Fruit fly (Drosophila melanogaster) whole organism, embryonic: Measurements from ENCODE around the gene Rcd2.

Source experiments
- Atf6 ChIP-seq: fragments of 200-800 bp; sonication (Bioruptor generic); IDR thresholded peaks from 2 replicates; pipeline ENCODE4 v1.3.6; 2022; ENCODE audit warnings: missing biosample characterization, missing genetic modification characterization
- Bdp1 ChIP-seq: fragments of 200-800 bp; sonication (Bioruptor generic); optimal IDR thresholded peaks from 3 replicates; lab custom pipeline; 2016; ENCODE audit warnings: missing biosample characterization, missing genetic modification characterization
- BtbVII ChIP-seq: fragments of 200-800 bp; sonication (Bioruptor generic); optimal IDR thresholded peaks from 3 replicates; lab custom pipeline; 2017; ENCODE audit warnings: missing biosample characterization, mild to moderate bottlenecking, missing genetic modification characterization
- CG11247 ChIP-seq: fragments of 200-800 bp; sonication (Bioruptor generic); IDR thresholded peaks from 2 replicates; pipeline ENCODE4 v1.3.6; 2022; ENCODE audit warnings: missing biosample characterization, missing genetic modification characterization
- CG11560 ChIP-seq: fragments of 200-800 bp; sonication (Bioruptor generic); IDR thresholded peaks from 3 replicates; pipeline ENCODE4 v1.3.6; 2022; ENCODE audit warnings: missing biosample characterization, missing genetic modification characterization
- CG11695 ChIP-seq: fragments of 200-800 bp; sonication (Bioruptor generic); IDR thresholded peaks from 3 replicates; pipeline ENCODE4 v1.3.6; 2022; ENCODE audit warnings: missing biosample characterization, missing genetic modification characterization
- CG12071 ChIP-seq: fragments of 200-800 bp; sonication (Bioruptor generic); optimal IDR thresholded peaks from 3 replicates; lab custom pipeline; 2018; ENCODE audit warnings: missing biosample characterization, mild to moderate bottlenecking, missing genetic modification characterization
- CG1602 ChIP-seq: fragments of 200-800 bp; sonication (Bioruptor generic); optimal IDR thresholded peaks from 3 replicates; lab custom pipeline; 2016; ENCODE audit warnings: missing biosample characterization, missing genetic modification characterization
- CG17359 ChIP-seq: fragments of 200-800 bp; sonication (Bioruptor generic); optimal IDR thresholded peaks from 3 replicates; lab custom pipeline; 2018; ENCODE audit warnings: missing biosample characterization, mild to moderate bottlenecking, missing genetic modification characterization, moderate library complexity
- CG17829 ChIP-seq: fragments of 200-800 bp; optimal IDR thresholded peaks from 2 replicates; lab custom pipeline; 2019; ENCODE audit warnings: missing biosample characterization, mild to moderate bottlenecking, missing genetic modification characterization, moderate library complexity
- CG18262 ChIP-seq: fragments of 200-800 bp; optimal IDR thresholded peaks from 3 replicates; lab custom pipeline; 2019; ENCODE audit warnings: missing biosample characterization, mild to moderate bottlenecking, missing genetic modification characterization, moderate library complexity
- CG2875 ChIP-seq: fragments of 200-800 bp; sonication (Bioruptor generic); optimal IDR thresholded peaks from 2 replicates; lab custom pipeline; 2017; ENCODE audit warnings: missing biosample characterization, mild to moderate bottlenecking, missing genetic modification characterization, missing genetic modification reagents
- CG3163 ChIP-seq: fragments of 200-800 bp; sonication (Bioruptor generic); optimal IDR thresholded peaks from 3 replicates; lab custom pipeline; 2016; ENCODE audit warnings: missing biosample characterization, missing genetic modification characterization
- CG43689 ChIP-seq: fragments of 200-800 bp; sonication (Bioruptor generic); IDR thresholded peaks from 2 replicates; pipeline ENCODE4 v1.3.6; 2022; ENCODE audit warnings: missing biosample characterization, missing genetic modification characterization
- CG4820 ChIP-seq: fragments of 200-800 bp; sonication (Bioruptor generic); optimal IDR thresholded peaks from 3 replicates; lab custom pipeline; 2016; ENCODE audit warnings: missing biosample characterization, missing genetic modification characterization
- CG5245 ChIP-seq: fragments of 200-800 bp; sonication (Bioruptor generic); optimal IDR thresholded peaks from 3 replicates; lab custom pipeline; 2016; ENCODE audit warnings: missing biosample characterization, missing genetic modification characterization
- CG6254 ChIP-seq: fragments of 200-800 bp; sonication (Bioruptor generic); optimal IDR thresholded peaks from 3 replicates; lab custom pipeline; 2017; ENCODE audit warnings: mild to moderate bottlenecking, missing biosample characterization, missing genetic modification reagents, missing genetic modification characterization
- CG6791 ChIP-seq: fragments of 200-800 bp; sonication (Bioruptor generic); IDR thresholded peaks from 3 replicates; pipeline ENCODE4 v1.3.6; 2022; ENCODE audit warnings: missing biosample characterization, missing genetic modification characterization; ENCODE audit not compliant: partially characterized antibody
- CG7271 ChIP-seq: fragments of 200-800 bp; sonication (Bioruptor generic); optimal IDR thresholded peaks from 2 replicates; lab custom pipeline; 2018; ENCODE audit warnings: missing biosample characterization, mild to moderate bottlenecking, missing genetic modification characterization, moderate library complexity
- CG7786 ChIP-seq: fragments of 200-800 bp; sonication (Bioruptor generic); optimal IDR thresholded peaks from 2 replicates; lab custom pipeline; 2016; ENCODE audit warnings: missing biosample characterization, missing genetic modification characterization
- CG8388 ChIP-seq: fragments of 200-800 bp; sonication (Bioruptor generic); optimal IDR thresholded peaks from 2 replicates; lab custom pipeline; 2019; ENCODE audit warnings: missing biosample characterization, mild to moderate bottlenecking, missing genetic modification characterization, moderate library complexity
- Dbx ChIP-seq: fragments of 200-800 bp; sonication (Bioruptor generic); IDR thresholded peaks from 3 replicates; pipeline ENCODE4 v1.3.6; 2022; ENCODE audit warnings: missing biosample characterization, missing genetic modification characterization
- GATAe ChIP-seq: fragments of 200-800 bp; sonication (Bioruptor generic); conservative IDR thresholded peaks from 2 replicates; pipeline ENCODE4 v1.3.6; 2022; ENCODE audit warnings: missing biosample characterization, missing genetic modification characterization
- Gsc ChIP-seq: fragments of 200-800 bp; sonication (Bioruptor generic); IDR thresholded peaks from 2 replicates; pipeline ENCODE4 v1.3.6; 2022; ENCODE audit warnings: missing biosample characterization, missing genetic modification characterization
- HLH3B ChIP-seq: fragments of 200-800 bp; sonication (Bioruptor generic); IDR thresholded peaks from 2 replicates; pipeline ENCODE4 v1.3.6; 2022; ENCODE audit warnings: missing biosample characterization, missing genetic modification characterization
- HmgD ChIP-seq: fragments of 200-800 bp; sonication (Bioruptor generic); optimal IDR thresholded peaks from 3 replicates; lab custom pipeline; 2016; ENCODE audit warnings: missing biosample characterization, missing genetic modification characterization
- HmgZ ChIP-seq: fragments of 200-800 bp; sonication (Bioruptor generic); optimal IDR thresholded peaks from 2 replicates; lab custom pipeline; 2018; ENCODE audit warnings: missing biosample characterization, mild to moderate bottlenecking, missing genetic modification characterization
- Kr ChIP-seq: fragments of 200-800 bp; sonication (Bioruptor generic); optimal IDR thresholded peaks from 2 replicates; lab custom pipeline; 2017; ENCODE audit warnings: missing biosample characterization, mild to moderate bottlenecking, missing genetic modification characterization
- NFAT ChIP-seq: fragments of 200-800 bp; sonication (Bioruptor generic); IDR thresholded peaks from 2 replicates; pipeline ENCODE4 v1.3.6; 2022; ENCODE audit warnings: missing biosample characterization, missing genetic modification characterization
- Nf-YB ChIP-seq: fragments of 200-800 bp; sonication (Bioruptor generic); optimal IDR thresholded peaks from 3 replicates; lab custom pipeline; 2019; ENCODE audit warnings: missing biosample characterization, mild to moderate bottlenecking, missing genetic modification characterization, moderate library complexity
- Optix ChIP-seq: fragments of 200-800 bp; sonication (Bioruptor generic); IDR thresholded peaks from 3 replicates; pipeline ENCODE4 v1.3.6; 2022; ENCODE audit warnings: missing biosample characterization, missing genetic modification characterization
- Poxn ChIP-seq: fragments of 200-800 bp; sonication (Bioruptor generic); IDR thresholded peaks from 2 replicates; pipeline ENCODE4 v1.3.6; 2022; ENCODE audit warnings: missing biosample characterization, missing genetic modification characterization
- Side ChIP-seq: fragments of 200-800 bp; sonication (Bioruptor generic); optimal IDR thresholded peaks from 2 replicates; lab custom pipeline; 2016; ENCODE audit warnings: missing biosample characterization, missing genetic modification characterization
- Sox102F ChIP-seq: fragments of 200-800 bp; sonication (Bioruptor generic); optimal IDR thresholded peaks from 2 replicates; lab custom pipeline; 2018; ENCODE audit warnings: missing biosample characterization, mild to moderate bottlenecking, missing genetic modification characterization, moderate library complexity
- crc ChIP-seq: fragments of 200-800 bp; sonication (Bioruptor generic); optimal IDR thresholded peaks from 2 replicates; lab custom pipeline; 2016; ENCODE audit warnings: missing biosample characterization, missing genetic modification characterization
- crp ChIP-seq, 2 experiments: fragments of 200-800 bp; sonication (Bioruptor generic); optimal IDR thresholded peaks; 2 replicates in 1 of 2; 3 replicates in 1 of 2; lab custom pipeline; 2017; ENCODE audit warnings: missing biosample characterization in 2 of 2, missing genetic modification characterization in 2 of 2, mild to moderate bottlenecking in 1 of 2, moderate library complexity in 1 of 2
- dmrt11E ChIP-seq: fragments of 200-800 bp; sonication (Bioruptor generic); optimal IDR thresholded peaks from 3 replicates; lab custom pipeline; 2018; ENCODE audit warnings: missing biosample characterization, mild to moderate bottlenecking, missing genetic modification characterization, moderate library complexity
- eve ChIP-seq, 2 experiments: fragments of >200 bp; optimal IDR thresholded peaks; 2 replicates each; lab custom pipeline; 2017; ENCODE audit warnings: missing biosample characterization in 2 of 2, missing genetic modification characterization in 2 of 2
- eyg ChIP-seq: fragments of 200-800 bp; sonication (Bioruptor generic); optimal IDR thresholded peaks from 3 replicates; lab custom pipeline; 2016; ENCODE audit warnings: missing biosample characterization, missing genetic modification characterization
- her ChIP-seq: fragments of 200-800 bp; sonication (Bioruptor generic); optimal IDR thresholded peaks from 2 replicates; lab custom pipeline; 2016; ENCODE audit warnings: missing biosample characterization, missing genetic modification characterization
- knrl ChIP-seq: fragments of 200-800 bp; sonication (Bioruptor generic); IDR thresholded peaks from 3 replicates; pipeline ENCODE4 v1.3.6; 2022; ENCODE audit warnings: missing biosample characterization, missing genetic modification characterization; ENCODE audit not compliant: partially characterized antibody
- onecut ChIP-seq: fragments of 200-800 bp; sonication (Bioruptor generic); IDR thresholded peaks from 2 replicates; pipeline ENCODE4 v1.3.6; 2022; ENCODE audit warnings: missing biosample characterization, missing genetic modification characterization
- pnt ChIP-seq: fragments of 200-800 bp; sonication (Bioruptor generic); optimal IDR thresholded peaks from 3 replicates; lab custom pipeline; 2016; ENCODE audit warnings: missing biosample characterization, missing genetic modification characterization
- prd ChIP-seq, 3 experiments: fragments of >200 bp in 2 of 3; fragments of 200-800 bp in 1 of 3; sonication (Bioruptor generic) in 1 of 3; optimal IDR thresholded peaks in 2 of 3; IDR thresholded peaks in 1 of 3; 2 replicates in 2 of 3; 3 replicates in 1 of 3; pipeline versions ENCODE4 v1.3.6 to Lab custom; 2017 to 2022; ENCODE audit warnings: missing biosample characterization in 1 of 3, missing genetic modification characterization in 1 of 3
- run ChIP-seq: fragments of 200-800 bp; sonication (Bioruptor generic); optimal IDR thresholded peaks from 3 replicates; lab custom pipeline; 2018; ENCODE audit warnings: missing biosample characterization, mild to moderate bottlenecking, missing genetic modification characterization
- seq ChIP-seq: fragments of 200-800 bp; sonication (Bioruptor generic); IDR thresholded peaks from 2 replicates; pipeline ENCODE4 v1.3.6; 2022; ENCODE audit warnings: missing biosample characterization, missing genetic modification characterization
- slbo ChIP-seq: fragments of 200-800 bp; sonication (Bioruptor generic); IDR thresholded peaks from 2 replicates; pipeline ENCODE4 v1.3.6; 2022; ENCODE audit warnings: missing biosample characterization, missing genetic modification characterization
- slou ChIP-seq: fragments of 200-800 bp; sonication (Bioruptor generic); optimal IDR thresholded peaks from 3 replicates; lab custom pipeline; 2016; ENCODE audit warnings: missing biosample characterization, missing genetic modification characterization
- tx ChIP-seq: fragments of 200-800 bp; sonication (Bioruptor generic); optimal IDR thresholded peaks from 2 replicates; lab custom pipeline; 2016; ENCODE audit warnings: missing biosample characterization, missing genetic modification characterization
- zen2 ChIP-seq: fragments of 200-800 bp; sonication (Bioruptor generic); IDR thresholded peaks from 3 replicates; pipeline ENCODE4 v1.3.6; 2022; ENCODE audit warnings: missing biosample characterization, missing genetic modification characterization; ENCODE audit not compliant: partially characterized antibody

The Rcd2 gene

DNA sequence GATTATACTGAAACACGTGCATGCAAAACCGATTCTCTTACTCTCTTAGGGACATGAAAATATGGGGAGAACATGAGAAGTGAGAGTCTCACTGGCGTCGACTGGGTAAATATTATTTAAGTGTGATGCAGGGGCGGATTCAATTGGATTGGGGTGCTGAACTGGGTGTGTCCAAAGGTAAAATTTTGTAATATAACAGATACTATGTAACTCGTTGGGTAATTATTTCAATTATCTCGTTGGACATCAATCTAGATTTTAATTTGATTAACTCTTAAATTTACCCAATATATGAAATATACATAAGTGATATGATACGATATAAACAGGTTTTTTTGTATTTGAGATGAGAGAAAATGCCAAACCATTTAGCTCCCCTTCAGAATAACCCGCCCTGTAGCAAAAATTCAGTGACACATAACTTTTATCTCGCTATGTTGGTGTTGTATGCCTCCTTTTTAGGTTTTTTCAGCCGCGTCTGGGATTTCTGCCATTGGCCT, 32.0 kb downstream of the Rcd2 start (continued):
- TF ChIP-seq BtbVII (GFP tag; lab: Kevin White, UChicago) (peak; percentile 94), pnt (GFP tag; lab: Kevin White, UChicago) (peak; percentile 90), CG11247 (GFP tag; lab: Robert Waterston, UW) (peak; percentile 94), CG8388 (GFP tag; lab: Kevin White, UChicago) (peak; percentile 71), Kr (no peak), slbo (GFP tag; lab: Robert Waterston, UW) (peak; percentile 98), Nf-YB (peak; percentile 79), CG18262 (tag; lab: Kevin White, UChicago) (peak; percentile 85), CG17359 (tag; lab: Kevin White, UChicago) (peak; percentile 89), CG11695 (peak; percentile 93), CG7271 (peak; percentile 1), CG17829 (tag; lab: Kevin White, UChicago) (peak; percentile 90), Gsc (GFP tag; lab: Robert Waterston, UW) (no peak), onecut (GFP tag; lab: Robert Waterston, UW) (peak; percentile 71), tx (GFP tag; lab: Kevin White, UChicago) (peak; percentile 88), knrl (GFP tag; lab: Robert Waterston, UW) (peak; percentile 63; the same call in 2 of the 3 replicates), eve (GFP tag; optimal IDR thresholded peaks at IDR 0.05; lab: Kevin White, UChicago) (peak in 1 of 2 experiments; percentile 80), her (peak; percentile 78), NFAT (peak; percentile 98), CG7786 (GFP tag; lab: Kevin White, UChicago) (peak; percentile 94), CG4820 (GFP tag; lab: Kevin White, UChicago) (peak; percentile 90), CG5245 (GFP tag; lab: Kevin White, UChicago) (peak; percentile 91), Dbx (GFP tag; lab: Robert Waterston, UW) (peak; percentile 98), Sox102F (GFP tag; lab: Kevin White, UChicago) (peak; percentile 88), HLH3B (GFP tag; lab: Robert Waterston, UW) (peak; percentile 90; the same call in 1 of the 2 replicates), crp (GFP tag; optimal IDR thresholded peaks at IDR 0.05; lab: Kevin White, UChicago) (peak in 1 of 2 experiments; percentile 55), prd (optimal IDR thresholded peaks at IDR 0.05; lab: Kevin White, UChicago) (no peak), prd (GFP tag; IDR thresholded peaks at IDR 0.05; lab: Robert Waterston, UW) (peak; percentile 96), run (tag; lab: Kevin White, UChicago) (peak; percentile 73), Side (GFP tag; lab: Kevin White, UChicago) (peak; percentile 87), CG12071 (GFP tag; lab: Kevin White, UChicago) (peak; percentile 81), CG6791 (GFP tag; lab: Robert Waterston, UW) (0 out of 3 replicates have a peak, but pooled peaks have one; percentile 51), Atf6 (GFP tag; lab: Robert Waterston, UW) (peak; percentile 95), eyg (GFP tag; lab: Kevin White, UChicago) (peak; percentile 82), Bdp1 (GFP tag; lab: Kevin White, UChicago) (peak; percentile 78), zen2 (GFP tag; lab: Robert Waterston, UW) (no peak), CG1602 (GFP tag; lab: Kevin White, UChicago) (peak; percentile 89), CG11560 (peak; percentile 88), GATAe (GFP tag; lab: Robert Waterston, UW) (peak; percentile 88), HmgZ (tag; lab: Kevin White, UChicago) (peak; percentile 97), crc (GFP tag; lab: Kevin White, UChicago) (peak; percentile 92), CG2875 (GFP tag; lab: Kevin White, UChicago) (peak; percentile 69), CG43689 (GFP tag; lab: Robert Waterston, UW) (peak; percentile 36; the same call in 1 of the 2 replicates), slou (GFP tag; lab: Kevin White, UChicago) (peak; percentile 78), CG3163 (peak; percentile 88), seq (GFP tag; lab: Robert Waterston, UW) (peak; percentile 91), dmrt11E (tag; lab: Kevin White, UChicago) (peak; percentile 78), HmgD (GFP tag; lab: Kevin White, UChicago) (peak; percentile 81), Optix (GFP tag; lab: Robert Waterston, UW) (peak; percentile 54; the same call in 1 of the 3 replicates), Poxn (peak; percentile 88), CG6254 (peak; percentile 74)
